Fruit fly (Drosophila melanogaster): ENCODE measurements around the gene CG31917.
A peak's percentile ranks its signal among the peaks of the same experiment; 100 is the strongest.

Gene CG31917

dm6 chr2L:5044892-5045619 is 34.4 kb upstream of the CG31917 start (continued):
- TF ChIP-seq tna (GFP tag; IDR thresholded peaks at IDR 0.05; ENCODE audit: partially characterized antibody) (no peak), hb (GFP tag; IDR thresholded peaks at IDR 0.05; ENCODE audit: partially characterized antibody) (no peak), pum (GFP tag; optimal IDR thresholded peaks at IDR 0.05) (peak; percentile 42), CG11093 (GFP tag; IDR thresholded peaks at IDR 0.05) (no peak), CG10366 (GFP tag; IDR thresholded peaks at IDR 0.05) (peak; percentile 47), CG14050 (GFP tag; IDR thresholded peaks at IDR 0.05) (peak; percentile 30; the same call in 2 of the 3 replicates), dan (GFP tag; IDR thresholded peaks at IDR 0.05) (no peak), CG15269 (tag; optimal IDR thresholded peaks at IDR 0.05) (peak; percentile 72), Nf-YA (GFP tag; IDR thresholded peaks at IDR 0.05) (peak; percentile 9; the same call in 1 of the 2 replicates), CG1529 (GFP tag; optimal IDR thresholded peaks at IDR 0.05) (peak; percentile 1), jigr1 (GFP tag; IDR thresholded peaks at IDR 0.05) (no peak), Ets97D (GFP tag; optimal IDR thresholded peaks at IDR 0.05) (no peak), CG15696 (tag; optimal IDR thresholded peaks at IDR 0.05) (no peak), CTCF (GFP tag; optimal IDR thresholded peaks at IDR 0.05) (peak; percentile 18), CG8924 (tag; optimal IDR thresholded peaks at IDR 0.05) (peak; percentile 57), Hey (tag; optimal IDR thresholded peaks at IDR 0.05) (no peak), CG17612 (GFP tag; IDR thresholded peaks at IDR 0.05) (no peak), Aef1 (GFP tag; IDR thresholded peaks at IDR 0.05) (peak; percentile 30; the same call in 1 of the 3 replicates), HLHmδ (GFP tag; optimal IDR thresholded peaks at IDR 0.05) (no peak), amos (GFP tag; IDR thresholded peaks at IDR 0.05; ENCODE audit: partially characterized antibody) (no peak), CG30431 (GFP tag; optimal IDR thresholded peaks at IDR 0.05) (no peak), gsb-n (tag; optimal IDR thresholded peaks at IDR 0.05) (peak; percentile 32), CG6854 (GFP tag; optimal IDR thresholded peaks at IDR 0.05) (no peak), Med (GFP tag) (peak; percentile 92), Xbp1 (GFP tag; optimal IDR thresholded peaks at IDR 0.05) (peak; percentile 47), sens (GFP tag) (peak; percentile 80), dpn (GFP tag; optimal IDR thresholded peaks at IDR 0.05) (peak; percentile 45 to 46), Lpt (GFP tag; optimal IDR thresholded peaks at IDR 0.05) (no peak), unpg (GFP tag; optimal IDR thresholded peaks at IDR 0.05) (peak; percentile 52), CG7839 (tag; optimal IDR thresholded peaks at IDR 0.05) (peak; percentile 61), CG12744 (GFP tag; optimal IDR thresholded peaks at IDR 0.05) (no peak), ewg (GFP tag; optimal IDR thresholded peaks at IDR 0.05) (peak; percentile 36), Dek (tag; optimal IDR thresholded peaks at IDR 0.05) (peak; percentile 34), PHDP (tag; optimal IDR thresholded peaks at IDR 0.05) (peak; percentile 46), CG9437 (GFP tag; optimal IDR thresholded peaks at IDR 0.05) (peak; percentile 74), CG2875 (GFP tag; optimal IDR thresholded peaks at IDR 0.05) (peak; percentile 2), CG32772 (GFP tag; IDR thresholded peaks at IDR 0.05) (peak; percentile 34; the same call in 1 of the 2 replicates), D19A (tag; optimal IDR thresholded peaks at IDR 0.05) (peak; percentile 75), CG1647 (GFP tag; optimal IDR thresholded peaks at IDR 0.05) (no peak), B-H2 (GFP tag; optimal IDR thresholded peaks at IDR 0.05) (no peak), unc-4 (GFP tag; IDR thresholded peaks at IDR 0.05; ENCODE audit: partially characterized antibody) (no peak), lov (optimal IDR thresholded peaks at IDR 0.05) (no peak), lov (GFP tag; IDR thresholded peaks at IDR 0.05) (no peak), CG3065 (GFP tag; optimal IDR thresholded peaks at IDR 0.05) (no peak), ssp (GFP tag; IDR thresholded peaks at IDR 0.05) (no peak), slp2 (GFP tag; optimal IDR thresholded peaks at IDR 0.05) (no peak), ERR (GFP tag; optimal IDR thresholded peaks at IDR 0.05) (no peak), bcd (GFP tag; optimal IDR thresholded peaks at IDR 0.05) (peak; percentile 62), ash1 (GFP tag; optimal IDR thresholded peaks at IDR 0.05) (no peak), CG18262 (tag; optimal IDR thresholded peaks at IDR 0.05) (peak; percentile 75), trh (GFP tag; optimal IDR thresholded peaks at IDR 0.05) (peak; percentile 19)

All from whole organism, embryonic.